Fruit fly (Drosophila melanogaster): ENCODE measurements around the gene Hsp60A.
A peak's percentile ranks its signal among the peaks of the same experiment; 100 is the strongest.

Hsp60A gene

dm6 chrX:11146598-11147176 is 38.4 kb downstream of the Hsp60A start:
- peak; percentile 34 for TF ChIP-seq CG17801 (GFP tag; optimal IDR thresholded peaks at IDR 0.05; ENCODE audit: partially characterized antibody)

dm6 chrX:11147553-11148067 is 39.3 kb downstream of the Hsp60A start:
- no peak for TF ChIP-seq CG17801 (GFP tag; optimal IDR thresholded peaks at IDR 0.05; ENCODE audit: partially characterized antibody)

- no peak for TF ChIP-seq CG17801 (GFP tag; optimal IDR thresholded peaks at IDR 0.05; ENCODE audit: partially characterized antibody)
Measured at dm6 chrX:11148272-11148835, 40.1 kb downstream of the Hsp60A start, which contains the start of gene Ran. Gene Ran, minus strand, starts transcription at chrX:11148716.

dm6 chrX:11149201-11149600 is 40.9 kb downstream of the Hsp60A start, which contains the start of gene Lint-1:
Gene Lint-1, plus strand, starts transcription at chrX:11149323.
- TF ChIP-seq CG17801 (GFP tag; optimal IDR thresholded peaks at IDR 0.05; ENCODE audit: partially characterized antibody) = no peak

- no peak for TF ChIP-seq CG17801 (GFP tag; optimal IDR thresholded peaks at IDR 0.05; ENCODE audit: partially characterized antibody)
Measured at dm6 chrX:11153413-11153812, 45.1 kb downstream of the Hsp60A start.

dm6 chrX:11153826-11154510 is 45.7 kb downstream of the Hsp60A start, which contains the start of the genes rtv and Dlic:
Gene rtv, minus strand, starts transcription at chrX:11153990.
Gene Dlic, plus strand, starts transcription at chrX:11154421.
- no peak for TF ChIP-seq CG17801 (GFP tag; optimal IDR thresholded peaks at IDR 0.05; ENCODE audit: partially characterized antibody)

- TF ChIP-seq CG17801 (GFP tag; optimal IDR thresholded peaks at IDR 0.05; ENCODE audit: partially characterized antibody) = no peak
Measured at dm6 chrX:11154511-11155197, 46.4 kb downstream of the Hsp60A start.

- TF ChIP-seq CG17801 (GFP tag; optimal IDR thresholded peaks at IDR 0.05; ENCODE audit: partially characterized antibody) = peak; percentile 78
Measured at dm6 chrX:11155808-11156589, 47.7 kb downstream of the Hsp60A start.

dm6 chrX:11159710-11160446 is 51.6 kb downstream of the Hsp60A start, which contains the start of gene CG32668:
Gene CG32668, minus strand, starts transcription at chrX:11159760.
- TF ChIP-seq CG17801 (GFP tag; optimal IDR thresholded peaks at IDR 0.05; ENCODE audit: partially characterized antibody) = no peak
